Worm (Caenorhabditis elegans): Measurements from ENCODE around the gene C02B8.3.
"Not testable (repeated sequence)": the region's sequence is repeated elsewhere in the genome, so short reads cannot be mapped to it uniquely, and the experiment has no call there.

C02B8.3 gene

DNA sequence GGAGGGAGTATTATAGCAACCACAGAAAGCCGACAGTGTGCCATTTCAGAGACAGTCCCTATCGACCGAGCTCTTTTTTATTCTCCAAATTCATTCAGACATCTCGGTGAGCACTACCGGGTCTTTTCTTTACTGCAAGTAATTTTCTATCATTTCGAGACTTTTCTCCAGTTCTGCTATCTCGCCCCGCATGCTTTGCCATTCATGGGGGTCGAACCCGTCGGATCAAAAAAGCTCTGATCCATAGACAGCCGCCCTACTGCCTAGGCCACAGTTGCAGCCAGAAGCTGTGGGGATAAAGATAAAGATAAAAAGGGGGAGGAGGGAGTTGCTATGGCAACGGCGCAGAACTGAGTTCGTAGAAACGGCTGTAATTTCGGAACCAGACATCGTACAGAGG lies 12.2 kb downstream of the C02B8.3 start:
- TF ChIP-seq unc-62 (GFP tag; optimal IDR thresholded peaks at IDR 0.05), result no peak

DNA sequence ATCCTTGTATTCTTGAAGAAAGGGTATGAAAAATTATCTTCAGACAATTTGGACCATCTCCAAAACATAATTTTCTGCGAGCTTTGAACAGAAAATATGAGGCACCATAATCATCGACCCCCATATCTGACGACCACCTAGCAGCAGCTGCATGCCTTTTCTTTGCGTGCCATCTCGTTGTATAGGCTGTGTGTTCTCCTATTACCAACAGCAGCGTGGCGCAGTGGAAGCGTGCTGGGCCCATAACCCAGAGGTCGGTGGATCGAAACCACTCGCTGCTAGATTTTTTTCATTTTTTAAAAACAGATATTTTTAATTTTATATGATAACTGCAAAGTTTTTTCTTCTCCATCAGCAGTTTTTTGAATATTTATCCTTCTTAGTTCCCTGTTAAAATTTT lies 16.7 kb downstream of the C02B8.3 start:
- TF ChIP-seq unc-62 (GFP tag; optimal IDR thresholded peaks at IDR 0.05), result no peak

DNA sequence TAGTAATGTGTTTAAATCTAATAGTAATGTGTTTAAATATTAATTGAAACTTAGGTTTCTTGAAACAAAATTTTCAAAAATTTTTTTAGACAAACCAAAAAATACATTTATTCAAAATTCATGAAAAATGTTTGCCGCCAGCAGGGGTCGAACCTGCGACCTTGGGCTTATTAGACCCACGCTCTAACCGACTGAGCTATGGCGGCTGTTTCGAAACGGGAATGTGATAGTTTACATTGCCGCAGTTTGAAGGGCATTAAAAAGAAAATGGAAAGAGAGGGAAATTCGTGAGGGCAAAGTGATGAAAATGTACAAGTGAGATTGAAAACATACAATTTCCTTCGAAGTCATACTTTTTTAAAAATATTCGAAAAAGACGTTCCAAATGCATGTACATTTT lies 17.3 kb downstream of the C02B8.3 start:
- TF ChIP-seq unc-62 (GFP tag; optimal IDR thresholded peaks at IDR 0.05), result no peak

DNA sequence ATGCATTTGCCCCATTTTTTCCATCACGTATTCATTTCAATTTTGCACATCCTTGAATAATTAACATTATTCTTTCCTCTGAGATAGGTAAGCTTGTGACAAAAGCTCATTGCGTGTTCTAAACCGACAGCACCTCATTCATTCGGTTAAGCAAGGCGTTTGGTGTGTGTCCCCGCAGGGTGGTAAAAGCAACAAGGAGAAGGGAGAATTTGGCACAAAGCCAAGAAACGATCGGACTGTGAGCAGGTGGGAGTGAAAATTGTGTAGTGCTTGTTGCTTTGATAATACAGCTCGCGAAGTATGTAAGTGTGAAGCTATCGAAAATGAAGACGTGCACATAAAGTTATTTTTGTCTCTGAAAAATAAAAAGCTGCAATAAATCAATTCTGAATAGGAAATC lies 17.9 kb downstream of the C02B8.3 start:
- no peak for TF ChIP-seq unc-62 (GFP tag; optimal IDR thresholded peaks at IDR 0.05)

DNA sequence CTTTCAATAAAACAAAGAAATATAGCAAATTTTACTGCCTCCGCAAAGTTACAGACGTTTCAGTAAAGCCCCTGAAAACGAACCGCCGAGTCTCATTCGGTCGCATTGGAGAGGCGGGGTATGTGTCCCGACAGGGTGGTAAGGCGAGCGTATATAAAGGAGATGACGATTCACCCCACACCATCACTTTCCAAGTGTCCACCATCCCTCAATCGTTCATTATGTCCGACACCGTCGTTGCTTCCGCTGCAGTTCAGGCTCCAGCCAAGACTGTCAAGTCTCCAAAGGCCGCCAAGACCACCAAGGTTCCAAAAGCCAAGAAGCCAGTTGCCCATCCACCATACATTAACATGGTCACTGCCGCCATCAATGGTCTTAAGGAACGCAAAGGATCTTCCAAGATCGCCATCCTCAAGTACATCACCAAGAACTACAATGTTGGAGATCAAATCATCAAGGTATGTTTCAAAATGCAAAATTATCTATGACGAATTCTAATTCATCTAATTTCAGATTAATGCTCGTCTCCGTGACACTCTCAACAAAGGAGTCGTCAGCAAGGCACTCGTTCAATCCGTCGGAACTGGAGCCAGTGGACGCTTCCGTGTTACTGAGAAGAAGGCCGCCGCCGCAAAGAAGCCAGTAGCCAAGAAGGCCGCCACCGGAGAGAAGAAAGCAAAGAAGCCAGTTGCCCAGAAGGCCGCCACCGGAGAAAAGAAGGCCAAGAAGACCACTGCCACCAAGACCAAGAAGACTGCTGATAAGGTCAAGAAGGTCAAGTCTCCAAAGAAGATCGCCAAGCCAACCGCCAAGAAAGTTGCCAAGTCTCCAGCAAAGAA lies 19.9 kb downstream of the C02B8.3 start, which contains the start of gene hil-3:
hil-3 (plus strand) TSS at position 195 of the 839 bp plus-strand sequence.
- TF ChIP-seq unc-62 (GFP tag; optimal IDR thresholded peaks at IDR 0.05), result no peak

DNA sequence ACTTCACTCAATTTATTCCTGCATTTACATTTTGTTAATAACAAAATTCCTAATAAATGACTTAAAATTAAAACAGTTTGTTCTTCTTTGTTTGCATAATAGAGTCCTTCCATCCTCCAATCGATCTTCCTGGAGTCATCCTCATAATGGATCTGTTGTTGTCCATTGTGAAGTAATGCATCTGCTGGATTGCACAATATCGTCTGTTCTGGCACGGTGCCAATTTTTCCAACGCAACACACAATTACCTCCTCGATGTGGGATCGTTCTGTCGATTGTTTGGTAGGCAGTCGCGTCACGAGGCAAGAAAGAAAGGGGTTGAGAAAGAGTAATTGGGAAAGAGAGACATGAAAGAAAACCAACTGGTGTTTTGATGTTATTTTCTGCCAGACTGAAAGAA lies 20.8 kb downstream of the C02B8.3 start:
- no peak for TF ChIP-seq unc-62 (GFP tag; optimal IDR thresholded peaks at IDR 0.05)

DNA sequence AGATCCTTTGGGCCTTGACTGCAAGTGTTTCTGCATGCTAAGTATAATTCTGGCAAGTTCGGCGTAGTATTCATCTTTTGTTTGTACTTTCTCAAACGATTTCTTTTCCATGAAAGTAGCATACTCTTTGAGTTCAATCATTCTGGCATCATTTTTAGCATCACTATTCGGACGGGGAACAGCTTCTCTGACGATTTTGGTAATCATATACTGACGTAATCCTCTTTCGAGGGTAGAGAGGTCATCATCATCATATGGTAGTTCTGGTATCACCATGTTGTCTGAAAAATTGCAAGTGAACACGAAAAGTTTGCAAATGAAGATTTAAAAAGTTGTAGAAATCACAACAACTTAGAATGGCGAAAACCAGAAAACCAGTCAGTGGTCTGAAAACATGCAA lies 23.5 kb downstream of the C02B8.3 start, which contains the start of gene F22F1.3:
F22F1.3 (minus strand) TSS at position 281 of the 400 bp plus-strand sequence.
- no peak for TF ChIP-seq unc-62 (GFP tag; optimal IDR thresholded peaks at IDR 0.05)

DNA sequence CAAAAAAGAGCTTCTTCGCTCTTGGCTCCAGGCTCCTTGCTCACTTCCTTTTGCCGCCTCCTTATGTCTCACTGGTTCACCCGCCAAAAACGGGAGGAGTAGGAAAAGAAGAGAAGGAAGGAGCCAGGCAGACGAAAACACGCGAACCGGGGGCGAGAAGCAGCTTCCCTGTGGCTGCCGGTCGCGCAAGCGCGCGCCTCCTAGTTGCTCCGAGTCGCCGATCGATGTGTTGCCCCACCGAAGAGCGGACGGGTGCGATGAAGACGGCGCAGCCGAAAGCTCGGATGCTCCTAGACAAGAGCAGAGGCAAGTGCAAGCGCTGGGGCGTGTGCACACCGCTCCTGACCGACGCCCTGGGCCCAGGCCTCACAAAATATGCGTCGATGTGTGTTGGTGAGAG lies 24.3 kb downstream of the C02B8.3 start:
- TF ChIP-seq unc-62 (GFP tag; optimal IDR thresholded peaks at IDR 0.05), result no peak

DNA sequence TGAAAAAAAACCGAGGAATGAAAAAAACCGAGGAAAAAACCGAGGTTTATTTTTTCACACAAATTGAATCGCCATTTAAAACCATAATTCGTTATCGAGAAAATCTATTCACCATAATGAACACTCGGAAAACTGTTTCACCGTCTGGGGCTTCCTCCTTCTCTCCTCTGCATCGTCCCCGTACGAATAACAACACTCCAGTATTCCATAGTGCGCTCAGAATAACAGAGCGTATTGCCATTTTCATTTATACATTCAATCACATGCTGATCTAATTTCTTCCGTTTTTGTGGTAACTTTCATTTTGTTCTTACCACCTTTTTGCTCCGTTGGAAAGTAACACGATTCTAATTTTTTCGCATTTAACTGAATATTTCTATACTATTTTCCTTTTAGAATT lies 30.3 kb downstream of the C02B8.3 start, which contains the start of gene C17H11.2:
C17H11.2 (plus strand) TSS at position 397 of the 400 bp plus-strand sequence.
- no peak for TF ChIP-seq unc-62 (GFP tag; optimal IDR thresholded peaks at IDR 0.05)

DNA sequence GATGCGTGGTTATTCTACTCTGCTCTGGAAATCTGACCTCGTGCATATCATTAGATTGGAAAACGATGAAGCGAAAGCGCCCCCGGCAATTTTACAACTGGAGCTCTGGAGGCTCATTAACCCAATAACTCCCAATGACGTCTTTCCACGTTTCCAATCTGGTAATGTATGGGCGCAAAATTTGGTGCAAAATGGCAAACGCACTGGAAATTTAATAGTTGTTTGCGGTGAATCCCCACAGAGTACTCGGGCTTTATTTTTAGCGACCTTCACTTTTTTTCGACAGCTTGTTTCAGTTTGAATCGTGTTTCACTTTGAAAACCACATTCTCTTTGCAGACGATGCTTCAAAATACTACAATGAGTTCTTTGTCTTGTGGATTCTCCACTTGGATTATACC lies 34.4 kb downstream of the C02B8.3 start, which contains the start of gene C17H11.1:
C17H11.1 (plus strand) TSS at position 301 of the 400 bp plus-strand sequence.
- no peak for TF ChIP-seq unc-62 (GFP tag; optimal IDR thresholded peaks at IDR 0.05)

DNA sequence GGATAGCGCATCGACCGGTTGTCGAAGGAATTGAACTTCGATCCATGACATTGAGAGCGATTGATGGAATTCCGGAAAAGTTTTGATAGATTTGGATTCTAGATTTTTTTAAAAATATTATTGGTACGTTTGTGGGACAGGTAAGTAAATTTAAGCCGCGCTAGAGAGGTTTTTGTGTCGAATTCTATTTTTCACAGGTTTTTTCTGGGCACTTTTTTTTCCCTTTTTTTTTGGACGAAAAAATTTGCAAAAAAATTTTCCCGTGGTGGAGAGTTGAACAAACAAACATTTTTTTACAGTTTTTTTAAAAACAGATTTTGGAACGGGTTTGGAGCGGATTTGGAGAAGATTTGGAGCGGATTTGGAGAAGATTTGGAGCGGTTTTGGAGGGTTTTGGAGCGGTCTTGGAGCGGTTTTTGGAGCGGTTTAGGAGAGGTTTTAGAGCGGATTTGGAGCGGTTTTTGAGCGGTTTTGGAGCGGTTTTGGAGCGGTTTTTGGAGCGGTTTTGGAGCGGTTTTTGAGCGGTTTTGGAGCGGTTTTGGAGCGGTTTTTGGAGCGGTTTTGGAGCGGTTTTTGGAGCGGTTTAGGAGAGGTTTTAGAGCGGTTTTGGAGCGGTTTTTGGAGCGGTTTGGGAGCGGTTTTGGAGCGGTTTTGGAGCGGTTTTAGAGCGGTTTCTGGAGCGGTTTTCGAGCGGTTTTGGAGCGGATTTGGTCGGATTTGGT lies 42.5 kb downstream of the C02B8.3 start, which contains the start of gene C17H11.4:
C17H11.4 (minus strand) TSS at position 51 of the 722 bp plus-strand sequence.
- TF ChIP-seq unc-62 (GFP tag; optimal IDR thresholded peaks at IDR 0.05), result not testable (repeated sequence)

DNA sequence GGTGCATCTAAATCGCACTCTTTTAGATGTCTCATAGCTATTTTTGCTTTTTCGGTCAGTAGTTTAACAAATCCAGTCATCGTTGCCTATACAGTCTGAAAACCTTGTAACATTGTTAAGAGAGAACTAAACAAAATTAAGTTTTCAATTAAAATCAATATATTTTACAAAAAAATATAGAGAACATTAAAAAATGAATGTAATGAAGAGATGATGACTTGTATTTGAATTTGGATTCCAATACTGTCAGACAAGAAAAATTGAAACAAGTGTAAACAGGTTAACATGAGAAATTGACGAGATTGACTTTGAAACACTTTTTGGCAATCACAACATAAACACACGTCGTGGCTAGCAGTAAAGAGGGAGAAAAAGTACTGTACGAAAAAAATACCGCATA lies 45.8 kb downstream of the C02B8.3 start, which contains the start of gene C17H11.5:
C17H11.5 (minus strand) TSS at position 101 of the 400 bp plus-strand sequence.
- TF ChIP-seq unc-62 (GFP tag; optimal IDR thresholded peaks at IDR 0.05), result no peak

All from whole organism, dauer.